Worm (Caenorhabditis elegans) whole organism, L1 larva: Measurements from ENCODE around the gene srd-38.
A peak's percentile ranks its signal among the peaks of the same experiment; 100 is the strongest.

Experiments
- C16A3.4 ChIP-seq: fragments of 150-350 bp; optimal IDR thresholded peaks from 2 replicates; lab custom pipeline; 2014; ENCODE audit warnings: missing biosample characterization, missing genetic modification characterization
- Y116A8C.19 ChIP-seq: sonication (generic microtip); optimal IDR thresholded peaks from 2 replicates; lab custom pipeline; 2016; ENCODE audit warnings: missing compliant biosample characterization, missing genetic modification characterization, borderline replicate concordance
- aha-1 ChIP-seq: fragments of 150-350 bp; optimal IDR thresholded peaks from 2 replicates; lab custom pipeline; 2014; ENCODE audit warnings: missing biosample characterization, missing genetic modification characterization
- alr-1 ChIP-seq: fragments of 200-800 bp; sonication (Bioruptor generic); optimal IDR thresholded peaks from 2 replicates; lab custom pipeline; 2018; ENCODE audit warnings: borderline replicate concordance, mild to moderate bottlenecking, missing genetic modification characterization, missing compliant biosample characterization
- blmp-1 ChIP-seq: fragments of 150-350 bp; optimal IDR thresholded peaks from 2 replicates; lab custom pipeline; 2014; ENCODE audit warnings: missing biosample characterization, missing genetic modification characterization
- ceh-63 ChIP-seq: fragments of 200-800 bp; sonication (Bioruptor generic); optimal IDR thresholded peaks from 2 replicates; lab custom pipeline; 2018; ENCODE audit warnings: mild to moderate bottlenecking, missing genetic modification characterization, missing compliant biosample characterization
- ceh-90 ChIP-seq: sonication (generic microtip); optimal IDR thresholded peaks from 2 replicates; lab custom pipeline; 2016; ENCODE audit warnings: missing genetic modification characterization, missing compliant biosample characterization
- ces-1 ChIP-seq: fragments of 150-350 bp; optimal IDR thresholded peaks from 2 replicates; lab custom pipeline; 2014; ENCODE audit warnings: missing biosample characterization, missing genetic modification reagents, missing genetic modification characterization
- dpl-1 ChIP-seq, 3 experiments: fragments of 150-350 bp in 2 of 3; sonication (generic microtip) in 1 of 3; optimal IDR thresholded peaks; 2 replicates each; lab custom pipeline; 2014 to 2017; ENCODE audit warnings: missing biosample characterization in 3 of 3, missing genetic modification characterization in 3 of 3, missing genetic modification reagents in 3 of 3
- dsc-1 ChIP-seq: sonication (generic microtip); optimal IDR thresholded peaks from 2 replicates; lab custom pipeline; 2016; ENCODE audit warnings: mild to moderate bottlenecking, missing genetic modification characterization, missing compliant biosample characterization
- efl-1 ChIP-seq, 4 experiments: fragments of 150-350 bp; optimal IDR thresholded peaks in 3 of 4; peaks in 1 of 4; 1 replicate in 1 of 4; 2 replicates in 3 of 4; lab custom pipeline; 2014; ENCODE audit warnings: missing biosample characterization in 2 of 4, missing genetic modification characterization in 2 of 4, missing genetic modification reagents in 2 of 4
- efl-3 ChIP-seq: fragments of 200-800 bp; sonication (Bioruptor generic); optimal IDR thresholded peaks from 2 replicates; lab custom pipeline; 2018; ENCODE audit warnings: mild to moderate bottlenecking, missing genetic modification characterization, missing compliant biosample characterization
- egl-13 ChIP-seq: sonication (generic microtip); optimal IDR thresholded peaks from 2 replicates; lab custom pipeline; 2016; ENCODE audit warnings: missing genotype, missing genetic modification reagents, missing genetic modification characterization, missing compliant biosample characterization
- elt-2 ChIP-seq: sonication (generic microtip); optimal IDR thresholded peaks from 2 replicates; lab custom pipeline; 2016; ENCODE audit warnings: missing genetic modification characterization, mild to moderate bottlenecking, inconsistent platforms, missing compliant biosample characterization, missing genetic modification reagents
- elt-3 ChIP-seq, 6 experiments: fragments of 150-350 bp in 1 of 6; sonication (generic microtip); optimal IDR thresholded peaks; 2 replicates each; lab custom pipeline; 2017 to 2018; ENCODE audit warnings: missing biosample characterization in 6 of 6, missing genetic modification characterization in 6 of 6, inconsistent platforms in 1 of 6
- fkh-8 ChIP-seq: sonication (generic microtip); optimal IDR thresholded peaks from 2 replicates; lab custom pipeline; 2016; ENCODE audit warnings: mild to moderate bottlenecking, missing genetic modification characterization, missing compliant biosample characterization
- hlh-4 ChIP-seq: sonication (generic microtip); optimal IDR thresholded peaks from 2 replicates; lab custom pipeline; 2016; ENCODE audit warnings: mild to moderate bottlenecking, missing genetic modification characterization, missing compliant biosample characterization
- isw-1 ChIP-seq: fragments of 200-800 bp; sonication (Bioruptor generic); IDR thresholded peaks from 2 replicates; pipeline ENCODE4 v1.3.6; 2022; ENCODE audit warnings: missing genetic modification characterization, missing compliant biosample characterization
- jun-1 ChIP-seq: fragments of 150-350 bp; optimal IDR thresholded peaks from 2 replicates; lab custom pipeline; 2014; ENCODE audit warnings: missing biosample characterization, missing genetic modification reagents, missing genetic modification characterization
- lin-13 ChIP-seq: fragments of 150-350 bp; optimal IDR thresholded peaks from 2 replicates; lab custom pipeline; 2014; ENCODE audit warnings: missing biosample characterization, missing genetic modification reagents, missing genetic modification characterization
- lin-14 ChIP-seq: fragments of 200-800 bp; sonication (Bioruptor generic); optimal IDR thresholded peaks from 2 replicates; lab custom pipeline; 2018; ENCODE audit warnings: mild to moderate bottlenecking, missing genetic modification characterization, moderate library complexity, missing compliant biosample characterization
- lin-15B ChIP-seq: fragments of 150-350 bp; sonication (generic microtip); optimal IDR thresholded peaks from 3 replicates; lab custom pipeline; 2014; ENCODE audit warnings: missing biosample characterization, missing genetic modification characterization
- lin-35 ChIP-seq, 2 experiments: fragments of 150-350 bp; optimal IDR thresholded peaks; 2 replicates each; lab custom pipeline; 2014; ENCODE audit warnings: missing biosample characterization in 2 of 2, missing genetic modification characterization in 2 of 2, missing genetic modification reagents in 2 of 2
- lin-39 ChIP-seq: fragments of 150-350 bp; optimal IDR thresholded peaks from 2 replicates; lab custom pipeline; 2014; ENCODE audit warnings: missing biosample characterization, missing genetic modification reagents, missing genetic modification characterization
- lir-3 ChIP-seq: sonication (generic microtip); optimal IDR thresholded peaks from 2 replicates; lab custom pipeline; 2016; ENCODE audit warnings: mild to moderate bottlenecking, missing genetic modification characterization, moderate library complexity, missing compliant biosample characterization; ENCODE audit not compliant: poor library complexity
- mdl-1 ChIP-seq, 2 experiments: fragments of 150-350 bp; optimal IDR thresholded peaks; 2 replicates each; lab custom pipeline; 2014 to 2017; ENCODE audit warnings: missing biosample characterization in 2 of 2, missing genetic modification characterization in 2 of 2, inconsistent platforms in 1 of 2
- mef-2 ChIP-seq: fragments of 150-350 bp; optimal IDR thresholded peaks from 2 replicates; lab custom pipeline; 2014; ENCODE audit warnings: missing biosample characterization, missing genetic modification characterization
- mep-1 ChIP-seq: fragments of 150-350 bp; optimal IDR thresholded peaks from 2 replicates; lab custom pipeline; 2014; ENCODE audit warnings: missing biosample characterization, missing genetic modification characterization
- nhr-11 ChIP-seq: fragments of 150-350 bp; optimal IDR thresholded peaks from 2 replicates; lab custom pipeline; 2014; ENCODE audit warnings: missing biosample characterization, missing genetic modification characterization
- nhr-20 ChIP-seq: sonication (generic microtip); optimal IDR thresholded peaks from 2 replicates; lab custom pipeline; 2016; ENCODE audit warnings: mild to moderate bottlenecking, missing genetic modification characterization, missing compliant biosample characterization
- nhr-71 ChIP-seq: sonication (generic microtip); optimal IDR thresholded peaks from 2 replicates; lab custom pipeline; 2016; ENCODE audit warnings: mild to moderate bottlenecking, missing genetic modification characterization, moderate library complexity, missing compliant biosample characterization
- nhr-76 ChIP-seq: sonication (generic microtip); optimal IDR thresholded peaks from 2 replicates; lab custom pipeline; 2017; ENCODE audit warnings: missing biosample characterization, missing genetic modification characterization
- nhr-85 ChIP-seq: sonication (generic microtip); peaks from one replicate; lab custom pipeline; 2016; ENCODE audit warnings: missing genetic modification characterization, inconsistent platforms, missing compliant biosample characterization
- nhr-90 ChIP-seq: sonication (generic microtip); optimal IDR thresholded peaks from 2 replicates; lab custom pipeline; 2016; ENCODE audit warnings: mild to moderate bottlenecking, missing genetic modification characterization, missing compliant biosample characterization; ENCODE audit not compliant: poor library complexity
- pax-3 ChIP-seq: fragments of 200-800 bp; sonication (Bioruptor generic); optimal IDR thresholded peaks from 2 replicates; lab custom pipeline; 2018; ENCODE audit warnings: mild to moderate bottlenecking, missing genetic modification characterization, moderate library complexity, missing compliant biosample characterization
- pqm-1 ChIP-seq: sonication (generic microtip); optimal IDR thresholded peaks from 3 replicates; lab custom pipeline; 2017; ENCODE audit warnings: missing biosample characterization, missing genetic modification characterization
- rnt-1 ChIP-seq: sonication (generic microtip); optimal IDR thresholded peaks from 2 replicates; lab custom pipeline; 2016; ENCODE audit warnings: mild to moderate bottlenecking, missing genetic modification characterization, moderate library complexity, missing compliant biosample characterization
- snpc-4 ChIP-seq: fragments of 150-350 bp; optimal IDR thresholded peaks from 2 replicates; lab custom pipeline; 2014; ENCODE audit warnings: missing biosample characterization, missing genetic modification characterization
- sup-37 ChIP-seq: fragments of 200-800 bp; sonication (Bioruptor generic); optimal IDR thresholded peaks from 2 replicates; lab custom pipeline; 2018; ENCODE audit warnings: mild to moderate bottlenecking, missing genetic modification characterization, missing compliant biosample characterization
- swsn-7 ChIP-seq: sonication (generic microtip); optimal IDR thresholded peaks from 2 replicates; lab custom pipeline; 2016; ENCODE audit warnings: missing genetic modification characterization, missing compliant biosample characterization
- unc-130 ChIP-seq: fragments of 150-350 bp; optimal IDR thresholded peaks from 2 replicates; lab custom pipeline; 2017; ENCODE audit warnings: missing biosample characterization, missing genetic modification characterization, inconsistent platforms
- unc-30 ChIP-seq: sonication (generic microtip); optimal IDR thresholded peaks from 2 replicates; lab custom pipeline; 2017; ENCODE audit warnings: missing biosample characterization, missing genetic modification characterization
- vab-15 ChIP-seq: sonication (generic microtip); optimal IDR thresholded peaks from 2 replicates; lab custom pipeline; 2017; ENCODE audit warnings: missing genotype, mild to moderate bottlenecking, missing genetic modification characterization, missing compliant biosample characterization
- xbp-1 ChIP-seq: sonication (generic microtip); optimal IDR thresholded peaks from 2 replicates; lab custom pipeline; 2016; ENCODE audit warnings: missing genetic modification characterization, missing compliant biosample characterization
- ztf-11 ChIP-seq, 2 experiments: sonication (generic microtip); optimal IDR thresholded peaks; 2 replicates each; lab custom pipeline; 2016 to 2017; ENCODE audit warnings: missing genetic modification characterization in 2 of 2, missing biosample characterization in 1 of 2, missing compliant biosample characterization in 1 of 2
- ztf-4 ChIP-seq: fragments of 150-350 bp; optimal IDR thresholded peaks from 2 replicates; lab custom pipeline; 2014; ENCODE audit warnings: missing biosample characterization, missing genetic modification characterization

The srd-38 gene

ce11 chrX:13306869-13307446 is 15.4 kb downstream of the srd-38 start (continued):
- peak; percentile 25; the same call in 1 of the 2 replicates for TF ChIP-seq isw-1 (GFP tag; lab: Robert Waterston, UW)
- TF ChIP-seq ztf-4 (tag; lab: Kevin White, UChicago): peak; percentile 60
- TF ChIP-seq blmp-1: peak; percentile 58
- peak; percentile 24 for TF ChIP-seq lin-39 (tag; lab: Kevin White, UChicago)
- TF ChIP-seq egl-13 (tag; lab: Kevin White, UChicago): peak; percentile 58
- peak; percentile 78 for TF ChIP-seq unc-130
- TF ChIP-seq nhr-76: peak; percentile 31
- peak; percentile 84 for TF ChIP-seq dsc-1
- no peak for TF ChIP-seq aha-1 (tag; lab: Kevin White, UChicago)
- TF ChIP-seq hlh-4 (tag; lab: Kevin White, UChicago): no peak
- no peak for TF ChIP-seq efl-3
- TF ChIP-seq rnt-1 (tag; lab: Kevin White, UChicago): peak; percentile 83
- TF ChIP-seq nhr-11 (tag; lab: Kevin White, UChicago): no peak
- peak; percentile 41 for TF ChIP-seq pax-3 (tag; lab: Kevin White, UChicago)
- TF ChIP-seq mef-2 (tag; lab: Kevin White, UChicago): peak; percentile 12
- TF ChIP-seq efl-1 (optimal IDR thresholded peaks at IDR 0.05; lab: Kevin White, UChicago): peak; percentile 32 to 46
- peak in 1 of 2 experiments; percentile 91 for TF ChIP-seq efl-1 (GFP tag; optimal IDR thresholded peaks at IDR 0.05 in 1 of 2; lab: Kevin White, UChicago)
- TF ChIP-seq swsn-7 (tag; lab: Kevin White, UChicago): peak; percentile 81

DNA sequence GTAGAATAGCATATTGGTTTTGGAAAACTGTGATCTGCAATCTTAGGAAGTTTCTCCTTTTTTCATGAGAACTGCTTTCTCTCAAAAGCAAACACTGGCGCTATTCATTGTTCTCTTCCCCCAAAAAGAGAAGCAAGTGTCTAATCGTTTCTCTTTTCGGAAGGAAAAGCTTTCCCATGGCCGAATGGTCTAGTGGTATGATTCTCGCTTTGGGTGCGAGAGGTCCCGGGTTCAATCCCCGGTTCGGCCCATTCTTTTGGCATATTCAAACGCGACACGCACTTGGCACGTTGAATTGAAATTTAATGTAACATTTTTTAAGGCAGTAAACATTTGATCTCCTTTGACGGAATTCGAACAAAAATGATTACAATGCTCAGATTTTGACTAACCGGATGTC is 16.2 kb downstream of the srd-38 start:
- no peak for TF ChIP-seq aha-1 (tag; lab: Kevin White, UChicago)
- TF ChIP-seq Y116A8C.19: no peak
- TF ChIP-seq fkh-8 (tag; lab: Kevin White, UChicago): no peak
- no peak for TF ChIP-seq sup-37 (GFP tag; lab: Kevin White, UChicago)
- no peak for TF ChIP-seq ztf-11 (tag; optimal IDR thresholded peaks at IDR 0.05; lab: Kevin White, UChicago)

- TF ChIP-seq pqm-1 (tag; lab: Kevin White, UChicago) (no peak), lir-3 (tag; lab: Kevin White, UChicago) (no peak), fkh-8 (tag; lab: Kevin White, UChicago) (no peak), unc-30 (tag; lab: Kevin White, UChicago) (no peak), blmp-1 (no peak), nhr-85 (tag; lab: Kevin White, UChicago) (no peak), lin-39 (tag; lab: Kevin White, UChicago) (no peak), C16A3.4 (tag; lab: Kevin White, UChicago) (no peak), nhr-71 (tag; lab: Kevin White, UChicago) (no peak), mep-1 (no peak), xbp-1 (tag; lab: Kevin White, UChicago) (no peak), elt-2 (no peak), pax-3 (tag; lab: Kevin White, UChicago) (no peak), lin-35 (GFP tag; optimal IDR thresholded peaks at IDR 0.05; lab: Kevin White, UChicago) (no peak), ztf-4 (tag; lab: Kevin White, UChicago) (no peak), ceh-63 (GFP tag; lab: Kevin White, UChicago) (no peak), alr-1 (no peak)
Observed at ce11 chrX:13308745-13309144, 17.1 kb downstream of the srd-38 start, which contains the start of gene srxa-8. srxa-8 (minus strand) TSS chrX:13308845.

DNA sequence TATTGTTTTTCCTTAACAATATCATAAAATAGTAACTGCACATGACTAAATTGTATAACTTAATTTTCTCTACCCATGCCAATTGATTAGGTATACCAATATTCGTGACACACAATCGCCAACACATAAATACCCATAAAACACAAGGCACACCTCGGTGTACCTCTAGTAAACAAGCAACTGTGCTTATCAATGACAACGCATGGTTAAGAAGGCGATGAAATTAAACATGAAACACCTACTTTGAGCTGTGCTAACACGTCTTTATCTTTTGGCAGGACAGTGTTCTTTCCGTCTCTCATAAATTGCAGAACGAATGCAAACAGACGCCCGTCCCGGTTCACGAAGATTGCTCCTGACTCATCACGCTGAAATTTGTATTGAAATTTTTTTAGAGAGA is 19.2 kb downstream of the srd-38 start:
- TF ChIP-seq ces-1 (GFP tag; lab: Kevin White, UChicago) (no peak), pqm-1 (tag; lab: Kevin White, UChicago) (peak; percentile 76), nhr-76 (no peak), lin-35 (GFP tag; optimal IDR thresholded peaks at IDR 0.05; lab: Kevin White, UChicago) (peak in 1 of 2 experiments; percentile 60), nhr-90 (tag; lab: Kevin White, UChicago) (peak; percentile 13), alr-1 (no peak), jun-1 (tag; lab: Kevin White, UChicago) (peak; percentile 12), mdl-1 (tag; optimal IDR thresholded peaks at IDR 0.05; lab: Kevin White, UChicago) (peak in 1 of 2 experiments; percentile 30), elt-3 (tag; optimal IDR thresholded peaks at IDR 0.05; lab: Kevin White, UChicago) (no peak), dpl-1 (GFP tag; optimal IDR thresholded peaks at IDR 0.05; lab: Kevin White, UChicago) (no peak), snpc-4 (tag; lab: Kevin White, UChicago) (no peak), nhr-20 (tag; lab: Kevin White, UChicago) (peak; percentile 19), ceh-90 (tag; lab: Kevin White, UChicago) (no peak), vab-15 (tag; lab: Kevin White, UChicago) (no peak), lin-13 (GFP tag; lab: Kevin White, UChicago) (no peak), lin-14 (GFP tag; lab: Kevin White, UChicago) (peak; percentile 22), elt-2 (peak; percentile 88), lin-15B (tag; lab: Kevin White, UChicago) (no peak)
